Worm (Caenorhabditis elegans): ENCODE measurements around the gene cogc-6.

The cogc-6 gene

ce11 chrV:8267275-8267674 is 46.2 kb upstream of the cogc-6 start (continued):
- TF ChIP-seq blmp-1 (tag; optimal IDR thresholded peaks at IDR 0.05; ENCODE audit: insufficient read depth) (no peak), crh-2 (tag; optimal IDR thresholded peaks at IDR 0.05) (peak; percentile 77)

DNA sequence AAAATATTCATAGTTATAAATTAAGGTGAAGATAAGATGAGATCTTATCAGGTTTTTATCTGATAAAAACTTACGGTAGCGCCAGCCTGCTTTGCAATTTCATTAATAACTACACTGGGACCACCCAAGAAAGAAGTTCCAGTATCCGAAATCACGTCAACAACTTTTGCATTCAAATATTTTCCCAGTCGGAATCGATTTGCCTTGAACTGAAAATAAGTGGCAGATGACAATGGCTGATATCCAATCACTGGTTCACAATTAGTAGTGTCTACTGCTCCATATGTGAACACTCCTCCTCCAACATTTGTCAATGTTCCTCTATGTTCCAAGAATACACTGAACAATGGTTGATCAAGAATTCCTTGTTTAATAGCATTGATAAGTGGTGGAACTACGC is 45.1 kb upstream of the cogc-6 start, which contains the start of gene F21F8.5:
Gene F21F8.5 (minus strand): TSS at position 101 of the 400 bp plus-strand sequence.
- TF ChIP-seq nhr-77 (tag; optimal IDR thresholded peaks at IDR 0.05) (no peak), peb-1 (tag; optimal IDR thresholded peaks at IDR 0.05) (no peak), ama-1 (optimal IDR thresholded peaks at IDR 0.05) (no peak), snpc-4 (tag; optimal IDR thresholded peaks at IDR 0.05) (no peak), unc-62 (GFP tag; optimal IDR thresholded peaks at IDR 0.05) (no peak), nhr-237 (tag; optimal IDR thresholded peaks at IDR 0.05) (no peak), elt-1 (tag; optimal IDR thresholded peaks at IDR 0.05) (no peak), nhr-23 (tag; optimal IDR thresholded peaks at IDR 0.05) (no peak), F13H6.1 (tag; optimal IDR thresholded peaks at IDR 0.05) (no peak), sem-4 (tag; optimal IDR thresholded peaks at IDR 0.05) (no peak), crh-2 (tag; optimal IDR thresholded peaks at IDR 0.05) (no peak), nhr-12 (tag; optimal IDR thresholded peaks at IDR 0.05) (no peak), Y55F3AM.14 (GFP tag; optimal IDR thresholded peaks at IDR 0.05) (no peak), nhr-21 (tag; optimal IDR thresholded peaks at IDR 0.05) (no peak), ZK546.5 (tag; optimal IDR thresholded peaks at IDR 0.05) (no peak), mdl-1 (tag; optimal IDR thresholded peaks at IDR 0.05) (no peak), lsy-2 (tag; optimal IDR thresholded peaks at IDR 0.05) (no peak), nhr-129 (tag; optimal IDR thresholded peaks at IDR 0.05) (no peak)

ce11 chrV:8263941-8264340 is 42.8 kb upstream of the cogc-6 start, which contains the start of gene C16D9.9:
Gene C16D9.9 (plus strand): TSS chrV:8264241.
- TF ChIP-seq blmp-1 (tag; optimal IDR thresholded peaks at IDR 0.05; ENCODE audit: insufficient read depth), result no peak
- no peak for TF ChIP-seq ztf-1 (GFP tag; conservative IDR thresholded peaks at IDR 0.05)

- TF ChIP-seq sem-4 (tag; optimal IDR thresholded peaks at IDR 0.05) (no peak), nhr-10 (tag; optimal IDR thresholded peaks at IDR 0.05) (no peak), R02D3.7 (tag; optimal IDR thresholded peaks at IDR 0.05) (no peak), nhr-237 (tag; optimal IDR thresholded peaks at IDR 0.05) (no peak), ztf-1 (GFP tag; conservative IDR thresholded peaks at IDR 0.05) (no peak), sma-9 (GFP tag; optimal IDR thresholded peaks at IDR 0.05) (no peak), sma-9 (tag; optimal IDR thresholded peaks at IDR 0.05) (no peak), elt-3 (tag; optimal IDR thresholded peaks at IDR 0.05) (no peak), nhr-11 (tag; optimal IDR thresholded peaks at IDR 0.05) (no peak), ama-1 (optimal IDR thresholded peaks at IDR 0.05) (no peak), unc-55 (GFP tag; optimal IDR thresholded peaks at IDR 0.05) (no peak), nhr-23 (tag; optimal IDR thresholded peaks at IDR 0.05) (no peak), zag-1 (tag; optimal IDR thresholded peaks at IDR 0.05) (no peak), mab-5 (tag; optimal IDR thresholded peaks at IDR 0.05) (no peak), skn-1 (tag; optimal IDR thresholded peaks at IDR 0.05) (no peak), F13H6.1 (tag; optimal IDR thresholded peaks at IDR 0.05) (no peak), dmd-4 (tag; optimal IDR thresholded peaks at IDR 0.05) (no peak), gmeb-1 (tag; optimal IDR thresholded peaks at IDR 0.05) (no peak), snpc-4 (tag; optimal IDR thresholded peaks at IDR 0.05) (no peak), nhr-129 (tag; optimal IDR thresholded peaks at IDR 0.05) (no peak), egl-27 (tag; optimal IDR thresholded peaks at IDR 0.05) (no peak)
Measured at ce11 chrV:8263466-8263865, 42.4 kb upstream of the cogc-6 start, which contains the start of gene C16D9.8. Gene C16D9.8 (minus strand): TSS chrV:8263566.

- TF ChIP-seq nhr-77 (tag; optimal IDR thresholded peaks at IDR 0.05), result no peak
- no peak for TF ChIP-seq dmd-4 (tag; optimal IDR thresholded peaks at IDR 0.05)
- no peak for TF ChIP-seq nhr-11 (tag; optimal IDR thresholded peaks at IDR 0.05)
- no peak for TF ChIP-seq elt-3 (tag; optimal IDR thresholded peaks at IDR 0.05)
- TF ChIP-seq zag-1 (tag; optimal IDR thresholded peaks at IDR 0.05), result no peak
- TF ChIP-seq elt-1 (tag; optimal IDR thresholded peaks at IDR 0.05), result no peak
- no peak for TF ChIP-seq mdl-1 (tag; optimal IDR thresholded peaks at IDR 0.05)
- no peak for TF ChIP-seq nhr-129 (tag; optimal IDR thresholded peaks at IDR 0.05)
Measured at ce11 chrV:8262212-8262611, 41.1 kb upstream of the cogc-6 start.

ce11 chrV:8259016-8259415 is 37.9 kb upstream of the cogc-6 start, which contains the start of gene C16D9.1:
Gene C16D9.1 (plus strand): TSS chrV:8259316.
- TF ChIP-seq sma-9 (GFP tag; optimal IDR thresholded peaks at IDR 0.05) (no peak), sma-9 (tag; optimal IDR thresholded peaks at IDR 0.05) (no peak)
